Fruit fly (Drosophila melanogaster) whole organism, pupa: Measurements from ENCODE around the gene HP5.
A peak's percentile ranks its signal among the peaks of the same experiment; 100 is the strongest.

ENCODE experiments used
- CG10348 ChIP-seq: fragments of 200-800 bp; sonication (Bioruptor generic); IDR thresholded peaks from 2 replicates; pipeline ENCODE4 v1.3.6; 2022; ENCODE audit warnings: missing biosample characterization, missing genetic modification characterization
- CG12605 ChIP-seq: fragments of 200-800 bp; sonication (Bioruptor generic); IDR thresholded peaks from 2 replicates; pipeline ENCODE4 v1.3.6; 2022; ENCODE audit warnings: missing biosample characterization, missing genetic modification characterization
- CG13204 ChIP-seq: fragments of 200-800 bp; sonication (Bioruptor generic); optimal IDR thresholded peaks from 2 replicates; lab custom pipeline; 2018; ENCODE audit warnings: missing biosample characterization, mild to moderate bottlenecking, missing genetic modification characterization, moderate library complexity
- CG14655 ChIP-seq: fragments of 200-800 bp; sonication (Bioruptor generic); optimal IDR thresholded peaks from 3 replicates; lab custom pipeline; 2017; ENCODE audit warnings: mild to moderate bottlenecking, missing biosample characterization, missing genetic modification reagents, missing genetic modification characterization
- CG15710 ChIP-seq: fragments of 200-800 bp; sonication (Bioruptor generic); optimal IDR thresholded peaks from 2 replicates; lab custom pipeline; 2018; ENCODE audit warnings: missing biosample characterization, mild to moderate bottlenecking, missing genetic modification characterization, moderate library complexity
- CG17806 ChIP-seq: fragments of 200-800 bp; sonication (Bioruptor generic); optimal IDR thresholded peaks from 2 replicates; lab custom pipeline; 2018; ENCODE audit warnings: missing biosample characterization, mild to moderate bottlenecking, missing genetic modification characterization, moderate library complexity
- CG32121 ChIP-seq: fragments of 200-800 bp; sonication (Bioruptor generic); IDR thresholded peaks from 2 replicates; pipeline ENCODE4 v1.3.6; 2022; ENCODE audit warnings: missing biosample characterization, missing genetic modification characterization
- CG34367 ChIP-seq: fragments of 200-800 bp; sonication (Bioruptor generic); optimal IDR thresholded peaks from 2 replicates; lab custom pipeline; 2018; ENCODE audit warnings: missing biosample characterization, mild to moderate bottlenecking, missing genetic modification characterization
- CG4496 ChIP-seq: fragments of 200-800 bp; sonication (Bioruptor generic); IDR thresholded peaks from 3 replicates; pipeline ENCODE4 v1.3.6; 2022; ENCODE audit warnings: missing biosample characterization, missing genetic modification characterization
- CG8159 ChIP-seq: fragments of 200-800 bp; sonication (Bioruptor generic); optimal IDR thresholded peaks from 3 replicates; lab custom pipeline; 2018; ENCODE audit warnings: missing biosample characterization, mild to moderate bottlenecking, missing genetic modification characterization, moderate library complexity
- CG8301 ChIP-seq: fragments of 200-800 bp; sonication (Bioruptor generic); optimal IDR thresholded peaks from 2 replicates; lab custom pipeline; 2018; ENCODE audit warnings: missing biosample characterization, mild to moderate bottlenecking, missing genetic modification characterization
- CG9948 ChIP-seq: fragments of 200-800 bp; sonication (Bioruptor generic); optimal IDR thresholded peaks from 2 replicates; lab custom pipeline; 2018; ENCODE audit warnings: missing biosample characterization, mild to moderate bottlenecking, missing genetic modification characterization, moderate library complexity
- D1 ChIP-seq: fragments of 200-800 bp; sonication (Bioruptor generic); optimal IDR thresholded peaks from 2 replicates; lab custom pipeline; 2018; ENCODE audit warnings: missing biosample characterization, mild to moderate bottlenecking, missing genetic modification characterization, moderate library complexity
- EcR ChIP-seq: fragments of 200-800 bp; sonication (Bioruptor generic); optimal IDR thresholded peaks from 3 replicates; lab custom pipeline; 2019; ENCODE audit warnings: missing biosample characterization, missing genetic modification characterization, mild to moderate bottlenecking, moderate library complexity, missing genetic modification reagents
- Ets98B ChIP-seq: fragments of 200-800 bp; sonication (Bioruptor generic); IDR thresholded peaks from 2 replicates; pipeline ENCODE4 v1.3.6; 2022; ENCODE audit warnings: missing biosample characterization, missing genetic modification characterization
- Pif1A ChIP-seq: fragments of 200-800 bp; sonication (Bioruptor generic); optimal IDR thresholded peaks from 3 replicates; lab custom pipeline; 2016; ENCODE audit warnings: missing biosample characterization, missing genetic modification characterization
- Pif1B ChIP-seq: fragments of 200-800 bp; sonication (Bioruptor generic); optimal IDR thresholded peaks from 3 replicates; lab custom pipeline; 2016; ENCODE audit warnings: missing biosample characterization, missing genetic modification characterization
- Snoo ChIP-seq: fragments of 200-800 bp; sonication (Bioruptor generic); optimal IDR thresholded peaks from 3 replicates; lab custom pipeline; 2017; ENCODE audit warnings: missing biosample characterization, mild to moderate bottlenecking, missing genetic modification characterization, inconsistent platforms
- fd96Ca ChIP-seq: fragments of 200-800 bp; sonication (Bioruptor generic); IDR thresholded peaks from 3 replicates; pipeline ENCODE4 v1.3.6; 2022; ENCODE audit warnings: missing biosample characterization, missing genetic modification characterization
- gl ChIP-seq: fragments of 200-800 bp; sonication (Bioruptor generic); optimal IDR thresholded peaks from 2 replicates; lab custom pipeline; 2018; ENCODE audit warnings: missing biosample characterization, mild to moderate bottlenecking, missing genetic modification characterization
- rn ChIP-seq: fragments of 200-800 bp; sonication (Bioruptor generic); IDR thresholded peaks from 2 replicates; pipeline ENCODE4 v1.3.6; 2022; ENCODE audit warnings: missing biosample characterization, missing genetic modification characterization

The HP5 gene

dm6 chrX:11492205-11492604, 37.6 kb downstream of the HP5 start:
- TF ChIP-seq CG13204 (no peak), CG15710 (tag; lab: Kevin White, UChicago) (no peak), CG14655 (GFP tag; lab: Kevin White, UChicago) (peak; percentile 67), EcR (no peak), CG4496 (GFP tag; lab: Robert Waterston, UW) (no peak), fd96Ca (GFP tag; lab: Robert Waterston, UW) (no peak), D1 (tag; lab: Kevin White, UChicago) (no peak), Pif1A (GFP tag; lab: Kevin White, UChicago) (peak; percentile 31), CG10348 (GFP tag; lab: Robert Waterston, UW) (no peak), CG9948 (peak; percentile 0), CG17806 (tag; lab: Kevin White, UChicago) (peak; percentile 23), gl (no peak), Pif1B (GFP tag; lab: Kevin White, UChicago) (peak; percentile 17), CG8301 (tag; lab: Kevin White, UChicago) (peak; percentile 57), Snoo (no peak), CG32121 (no peak), CG34367 (tag; lab: Kevin White, UChicago) (peak; percentile 15), rn (GFP tag; lab: Robert Waterston, UW) (no peak), CG8159 (tag; lab: Kevin White, UChicago) (peak; percentile 34), CG12605 (GFP tag; lab: Robert Waterston, UW) (no peak), Ets98B (GFP tag; lab: Robert Waterston, UW) (no peak)

- TF ChIP-seq CG4496 (GFP tag; lab: Robert Waterston, UW) = no peak
- TF ChIP-seq CG8159 (tag; lab: Kevin White, UChicago) = peak; percentile 8
- TF ChIP-seq EcR = peak; percentile 6
- no peak for TF ChIP-seq gl
- TF ChIP-seq, all 21 proteins: peak for 2
Observed at dm6 chrX:11492916-11493590, 38.5 kb downstream of the HP5 start, which contains the start of gene Drak. Drak (plus strand) TSS chrX:11493135.

dm6 chrX:11494731-11495277, 40.2 kb downstream of the HP5 start:
- TF ChIP-seq Pif1A (GFP tag; lab: Kevin White, UChicago) (peak; percentile 96), D1 (tag; lab: Kevin White, UChicago) (peak; percentile 87), CG10348 (GFP tag; lab: Robert Waterston, UW) (no peak), Pif1B (GFP tag; lab: Kevin White, UChicago) (peak; percentile 93), gl (peak; percentile 88), CG32121 (peak; percentile 55; the same call in 1 of the 2 replicates), Snoo (peak; percentile 94), fd96Ca (GFP tag; lab: Robert Waterston, UW) (peak; percentile 80; the same call in 2 of the 3 replicates), CG17806 (tag; lab: Kevin White, UChicago) (peak; percentile 93), CG12605 (GFP tag; lab: Robert Waterston, UW) (peak; percentile 57; the same call in 1 of the 2 replicates), CG4496 (GFP tag; lab: Robert Waterston, UW) (peak; percentile 85), CG15710 (tag; lab: Kevin White, UChicago) (peak; percentile 95), CG14655 (GFP tag; lab: Kevin White, UChicago) (peak; percentile 94), CG9948 (peak; percentile 95), rn (GFP tag; lab: Robert Waterston, UW) (peak; percentile 51), EcR (peak; percentile 62), Ets98B (GFP tag; lab: Robert Waterston, UW) (peak; percentile 54; the same call in 1 of the 2 replicates), CG8159 (tag; lab: Kevin White, UChicago) (peak; percentile 95), CG8301 (tag; lab: Kevin White, UChicago) (peak; percentile 92), CG34367 (tag; lab: Kevin White, UChicago) (peak; percentile 95), CG13204 (peak; percentile 91)

- TF ChIP-seq fd96Ca (GFP tag; lab: Robert Waterston, UW) (no peak), CG34367 (tag; lab: Kevin White, UChicago) (no peak), CG17806 (tag; lab: Kevin White, UChicago) (no peak), Ets98B (GFP tag; lab: Robert Waterston, UW) (no peak), rn (GFP tag; lab: Robert Waterston, UW) (no peak), D1 (tag; lab: Kevin White, UChicago) (no peak), CG12605 (GFP tag; lab: Robert Waterston, UW) (no peak), gl (no peak), CG13204 (no peak), CG8159 (tag; lab: Kevin White, UChicago) (no peak), CG32121 (no peak), Snoo (no peak), EcR (no peak)
Observed at dm6 chrX:11495474-11495873, 40.9 kb downstream of the HP5 start.

DNA sequence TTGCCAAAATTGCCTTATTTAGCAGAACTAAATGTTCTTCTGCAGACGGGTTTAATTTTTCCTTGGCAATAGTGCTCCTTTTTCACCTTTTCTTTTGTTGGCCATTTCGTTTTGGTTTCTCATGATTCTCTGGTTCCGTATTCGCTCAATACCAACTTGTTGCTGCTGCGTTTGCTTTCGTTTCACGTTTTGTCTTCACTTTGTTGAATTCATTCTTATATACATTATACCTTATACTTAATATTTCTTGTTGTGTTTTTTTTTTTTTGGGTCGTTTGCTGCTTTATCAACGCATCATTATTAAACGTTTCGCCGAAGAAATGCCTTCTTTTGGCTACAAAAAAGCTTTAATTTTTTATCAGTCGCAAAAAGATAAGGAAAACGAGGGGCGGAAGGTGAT, 41.7 kb downstream of the HP5 start:
- no peak for TF ChIP-seq gl
- no peak for TF ChIP-seq CG4496 (GFP tag; lab: Robert Waterston, UW)
- TF ChIP-seq EcR = no peak
- no peak for TF ChIP-seq CG8301 (tag; lab: Kevin White, UChicago)
- TF ChIP-seq CG9948 = no peak
- no peak for TF ChIP-seq Snoo
- TF ChIP-seq Pif1A (GFP tag; lab: Kevin White, UChicago) = no peak
- no peak for TF ChIP-seq D1 (tag; lab: Kevin White, UChicago)
- TF ChIP-seq CG14655 (GFP tag; lab: Kevin White, UChicago) = no peak
- no peak for TF ChIP-seq CG12605 (GFP tag; lab: Robert Waterston, UW)
- TF ChIP-seq CG15710 (tag; lab: Kevin White, UChicago) = no peak
- no peak for TF ChIP-seq CG34367 (tag; lab: Kevin White, UChicago)
- no peak for TF ChIP-seq CG13204
- no peak for TF ChIP-seq rn (GFP tag; lab: Robert Waterston, UW)
- TF ChIP-seq CG17806 (tag; lab: Kevin White, UChicago) = no peak
- no peak for TF ChIP-seq fd96Ca (GFP tag; lab: Robert Waterston, UW)
- TF ChIP-seq CG8159 (tag; lab: Kevin White, UChicago) = no peak
- TF ChIP-seq Ets98B (GFP tag; lab: Robert Waterston, UW) = no peak
- no peak for TF ChIP-seq Pif1B (GFP tag; lab: Kevin White, UChicago)
- no peak for TF ChIP-seq CG10348 (GFP tag; lab: Robert Waterston, UW)
- TF ChIP-seq, all 21 proteins: peak for 0
